Fruit fly (Drosophila melanogaster): ENCODE results near the gene Hinfp.

dm6 chrX:629239-629821, 4.0 kb downstream of the Hinfp start, which contains the start of the genes RpL36 and Mybbp1A:
- TF ChIP-seq Hr96 (GFP tag; optimal IDR thresholded peaks at IDR 0.05) (no peak), kay (GFP tag; ENCODE audit: borderline replicate concordance) (no peak), CG7045 (GFP tag; optimal IDR thresholded peaks at IDR 0.05) (peak; percentile 30), cic (GFP tag; optimal IDR thresholded peaks at IDR 0.05) (peak; percentile 33), Mnt (GFP tag; optimal IDR thresholded peaks at IDR 0.05) (peak; percentile 97), tj (GFP tag; optimal IDR thresholded peaks at IDR 0.05) (peak; percentile 94), toe (GFP tag; optimal IDR thresholded peaks at IDR 0.05) (no peak), pad (GFP tag; optimal IDR thresholded peaks at IDR 0.05) (peak; percentile 81), CG1620 (GFP tag; optimal IDR thresholded peaks at IDR 0.05) (peak; percentile 86), cnc (optimal IDR thresholded peaks at IDR 0.05) (no peak), CG5204 (GFP tag; optimal IDR thresholded peaks at IDR 0.05) (no peak)
